Worm (Caenorhabditis elegans) whole organism, midembryonic: ENCODE measurements around the gene flh-3.

Experiments
- T22C8.4 ChIP-seq: fragments of 200-800 bp; sonication (Bioruptor generic); IDR thresholded peaks from 2 replicates; pipeline ENCODE4 v1.3.6; 2022; ENCODE audit warnings: missing genetic modification characterization, missing compliant biosample characterization
- cog-1 ChIP-seq: sonication (generic microtip); optimal IDR thresholded peaks from 2 replicates; lab custom pipeline; 2016; ENCODE audit warnings: missing genetic modification characterization, missing compliant biosample characterization
- flt-1 ChIP-seq: fragments of 200-800 bp; sonication (Bioruptor generic); IDR thresholded peaks from 2 replicates; pipeline ENCODE4 v1.3.6; 2022; ENCODE audit warnings: missing genetic modification characterization, missing compliant biosample characterization
- klf-2 ChIP-seq: fragments of 200-800 bp; sonication (Bioruptor generic); conservative IDR thresholded peaks from 2 replicates; pipeline ENCODE4 v1.3.6; 2022; ENCODE audit warnings: missing genetic modification reagents, missing genetic modification characterization, missing compliant biosample characterization
- ref-1 ChIP-seq: fragments of 200-800 bp; sonication (Bioruptor generic); conservative IDR thresholded peaks from 2 replicates; pipeline ENCODE4 v1.3.6; 2022; ENCODE audit warnings: missing genetic modification reagents, missing genetic modification characterization, missing compliant biosample characterization
- tab-1 ChIP-seq: fragments of 200-800 bp; sonication (Bioruptor generic); IDR thresholded peaks from 2 replicates; pipeline ENCODE4 v1.3.6; 2022; ENCODE audit warnings: missing genetic modification characterization, missing compliant biosample characterization
- ztf-23 ChIP-seq: fragments of 200-800 bp; sonication (Bioruptor generic); IDR thresholded peaks from 2 replicates; pipeline ENCODE4 v1.3.6; 2022; ENCODE audit warnings: missing genetic modification reagents, missing genetic modification characterization, missing compliant biosample characterization
- ztf-29 ChIP-seq: fragments of 200-800 bp; sonication (Bioruptor generic); IDR thresholded peaks from 2 replicates; pipeline ENCODE4 v1.3.6; 2022; ENCODE audit warnings: missing genetic modification reagents, missing genetic modification characterization, missing compliant biosample characterization

- TF ChIP-seq flt-1 (no peak), klf-2 (GFP tag; lab: Robert Waterston, UW) (no peak), ztf-23 (GFP tag; lab: Robert Waterston, UW) (no peak), cog-1 (tag; lab: Kevin White, UChicago) (no peak), tab-1 (GFP tag; lab: Robert Waterston, UW) (no peak), ztf-29 (GFP tag; lab: Robert Waterston, UW) (no peak), ref-1 (GFP tag; lab: Robert Waterston, UW) (no peak), T22C8.4 (GFP tag; lab: Robert Waterston, UW) (no peak)
Observed at ce11 chrIV:9320023-9320422, 50.1 kb downstream of the flh-3 start.
